Fruit fly (Drosophila melanogaster): ENCODE results near the gene CG17944.

Gene CG17944

dm6 chr3R:7362023-7362422, at the start of gene CG17944:
TSS of gene CG17944 (minus strand) at chr3R:7362123.
- TF ChIP-seq CG10669 (GFP tag; optimal IDR thresholded peaks at IDR 0.05) (no peak), Met (GFP tag; optimal IDR thresholded peaks at IDR 0.05) (no peak), fkh (GFP tag; optimal IDR thresholded peaks at IDR 0.05) (no peak), svp (GFP tag) (no peak), dsx (GFP tag; optimal IDR thresholded peaks at IDR 0.05; ENCODE audit: poor library complexity, severe bottlenecking) (no peak), CG31627 (GFP tag; optimal IDR thresholded peaks at IDR 0.05) (no peak), Eip78C (GFP tag) (no peak), CG11902 (GFP tag; optimal IDR thresholded peaks at IDR 0.05) (no peak), Ets96B (tag; optimal IDR thresholded peaks at IDR 0.05) (no peak), pdm3 (GFP tag; optimal IDR thresholded peaks at IDR 0.05) (no peak), CG16779 (tag; optimal IDR thresholded peaks at IDR 0.05) (no peak), Sox102F (GFP tag; optimal IDR thresholded peaks at IDR 0.05) (no peak), Hr4 (GFP tag; optimal IDR thresholded peaks at IDR 0.05) (no peak), lz (GFP tag; optimal IDR thresholded peaks at IDR 0.05) (no peak), vri (GFP tag; optimal IDR thresholded peaks at IDR 0.05) (no peak), CG6808 (GFP tag; optimal IDR thresholded peaks at IDR 0.05) (no peak), CG10631 (GFP tag; optimal IDR thresholded peaks at IDR 0.05) (no peak), ss (GFP tag; optimal IDR thresholded peaks at IDR 0.05) (no peak)

dm6 chr3R:7406569-7406968, 44.6 kb upstream of the CG17944 start, which contains the start of gene Ir84a:
TSS of gene Ir84a (plus strand) at chr3R:7406869.
- TF ChIP-seq CG8319 (GFP tag; optimal IDR thresholded peaks at IDR 0.05) (no peak), CG8119 (GFP tag; IDR thresholded peaks at IDR 0.05) (no peak)

- no peak for TF ChIP-seq lz (GFP tag; optimal IDR thresholded peaks at IDR 0.05)
- no peak for TF ChIP-seq CG3032 (tag; optimal IDR thresholded peaks at IDR 0.05)
- TF ChIP-seq Hr4 (GFP tag; optimal IDR thresholded peaks at IDR 0.05), result no peak
- no peak for TF ChIP-seq CG6808 (GFP tag; optimal IDR thresholded peaks at IDR 0.05)
- no peak for TF ChIP-seq Eip93F (GFP tag; optimal IDR thresholded peaks at IDR 0.05)
- TF ChIP-seq Eip78C (GFP tag), result no peak
- TF ChIP-seq salr (GFP tag; optimal IDR thresholded peaks at IDR 0.05), result no peak
- no peak for TF ChIP-seq fd59A (GFP tag; optimal IDR thresholded peaks at IDR 0.05)
- TF ChIP-seq Met (GFP tag; optimal IDR thresholded peaks at IDR 0.05), result no peak
- TF ChIP-seq svp (GFP tag), result no peak
- no peak for TF ChIP-seq spab (GFP tag; optimal IDR thresholded peaks at IDR 0.05)
- no peak for TF ChIP-seq CG1621 (tag; optimal IDR thresholded peaks at IDR 0.05)
- TF ChIP-seq CG6276 (GFP tag; optimal IDR thresholded peaks at IDR 0.05), result no peak
- no peak for TF ChIP-seq ss (GFP tag; optimal IDR thresholded peaks at IDR 0.05)
- no peak for TF ChIP-seq CG10669 (GFP tag; optimal IDR thresholded peaks at IDR 0.05)
- TF ChIP-seq dac (GFP tag; optimal IDR thresholded peaks at IDR 0.05), result no peak
- no peak for TF ChIP-seq CG4318 (GFP tag; optimal IDR thresholded peaks at IDR 0.05)
- TF ChIP-seq CG16779 (tag; optimal IDR thresholded peaks at IDR 0.05), result no peak
Observed at dm6 chr3R:7394047-7394446, 32.1 kb upstream of the CG17944 start.

dm6 chr3R:7391113-7391512, 29.2 kb upstream of the CG17944 start, which contains the start of gene CG42650:
TSS of gene CG42650 (plus strand) at chr3R:7391413.
- no peak for TF ChIP-seq achi (GFP tag; optimal IDR thresholded peaks at IDR 0.05)
- TF ChIP-seq CG10669 (GFP tag; optimal IDR thresholded peaks at IDR 0.05), result no peak
- no peak for TF ChIP-seq CG8319 (GFP tag; optimal IDR thresholded peaks at IDR 0.05)
- no peak for TF ChIP-seq Met (GFP tag; optimal IDR thresholded peaks at IDR 0.05)
- no peak for TF ChIP-seq CG1621 (tag; optimal IDR thresholded peaks at IDR 0.05)
- no peak for TF ChIP-seq CG6854 (GFP tag; optimal IDR thresholded peaks at IDR 0.05)
- TF ChIP-seq Hr4 (GFP tag; optimal IDR thresholded peaks at IDR 0.05), result no peak
- no peak for TF ChIP-seq acj6 (GFP tag; optimal IDR thresholded peaks at IDR 0.05)
- no peak for TF ChIP-seq Sox14 (GFP tag; optimal IDR thresholded peaks at IDR 0.05)
- TF ChIP-seq Hr39 (GFP tag; optimal IDR thresholded peaks at IDR 0.05), result no peak
- TF ChIP-seq CG3032 (tag; optimal IDR thresholded peaks at IDR 0.05), result no peak
- no peak for TF ChIP-seq spab (GFP tag; optimal IDR thresholded peaks at IDR 0.05)
- no peak for TF ChIP-seq CG3919 (GFP tag; optimal IDR thresholded peaks at IDR 0.05)
- no peak for TF ChIP-seq esn (GFP tag; optimal IDR thresholded peaks at IDR 0.05)
- no peak for TF ChIP-seq Ets96B (tag; optimal IDR thresholded peaks at IDR 0.05)
- no peak for TF ChIP-seq ss (GFP tag; optimal IDR thresholded peaks at IDR 0.05)
- TF ChIP-seq CG6808 (GFP tag; optimal IDR thresholded peaks at IDR 0.05), result no peak
- TF ChIP-seq Sox15 (GFP tag; optimal IDR thresholded peaks at IDR 0.05), result no peak

All from whole organism, prepupa.